Worm (Caenorhabditis elegans) whole organism, L2 larva: ENCODE measurements around the gene pph-6.

ENCODE experiments used
- lin-39 ChIP-seq: fragments of 150-350 bp; optimal IDR thresholded peaks from 2 replicates; lab custom pipeline; 2014; ENCODE audit warnings: missing biosample characterization, missing genetic modification reagents, missing genetic modification characterization
- unc-55 ChIP-seq: fragments of 150-350 bp; sonication (generic microtip); optimal IDR thresholded peaks from 3 replicates; lab custom pipeline; 2014; ENCODE audit warnings: missing biosample characterization, missing genetic modification reagents, missing genetic modification characterization

DNA sequence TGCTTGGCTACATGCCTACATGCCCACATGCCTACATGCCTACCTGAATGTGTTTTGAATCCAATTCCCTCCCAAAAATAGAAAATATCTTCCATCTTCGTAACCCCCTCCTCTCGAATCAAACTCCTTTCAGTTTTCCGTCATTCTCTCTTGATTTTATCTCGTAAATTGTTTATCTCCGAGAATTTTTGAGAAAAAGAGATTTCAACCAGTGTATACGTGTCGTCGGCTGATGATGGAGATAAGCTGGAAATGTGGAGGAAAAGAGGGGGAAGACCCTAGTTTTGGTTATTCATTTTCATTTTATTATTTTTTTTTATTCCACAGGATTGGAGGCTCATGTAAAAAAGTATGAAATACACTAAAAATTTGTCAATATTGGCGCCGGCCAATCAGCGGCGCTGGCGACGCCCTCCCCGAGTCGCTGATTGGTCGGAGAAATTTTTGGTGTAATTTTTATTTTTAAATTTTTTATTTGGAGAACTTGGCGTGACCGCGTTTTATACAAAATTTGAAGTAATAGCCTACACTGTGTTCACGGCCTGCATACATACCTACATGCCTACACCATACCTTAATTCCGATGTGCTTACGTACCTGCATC lies 17.4 kb downstream of the pph-6 start:
- TF ChIP-seq unc-55 (GFP tag; lab: Kevin White, UChicago) (no peak), lin-39 (tag; lab: Kevin White, UChicago) (no peak)
